Fruit fly (Drosophila melanogaster) whole organism: ENCODE results near the gene CG18545.

Source experiments
- EcR ChIP-seq, 2 experiments: fragments of >200 bp; optimal IDR thresholded peaks; 2 replicates each; lab custom pipeline; 2017; ENCODE audit warnings: missing biosample characterization in 2 of 2, missing genetic modification characterization in 2 of 2, missing genetic modification reagents in 2 of 2
- psq ChIP-seq: fragments of >200 bp; optimal IDR thresholded peaks from 2 replicates; lab custom pipeline; 2017
- usp ChIP-seq: fragments of >200 bp; optimal IDR thresholded peaks from 2 replicates; lab custom pipeline; 2017; ENCODE audit warnings: missing biosample characterization, missing genetic modification characterization, mixed read lengths

- TF ChIP-seq psq (lab: Kevin White, UChicago) (no peak), EcR (GFP tag; optimal IDR thresholded peaks at IDR 0.05; lab: Kevin White, UChicago) (no peak), usp (GFP tag; lab: Kevin White, UChicago) (no peak)
Observed at dm6 chr3R:10332823-10333263, 7.9 kb upstream of the CG18545 start, which contains the start of gene sle.
